Worm (Caenorhabditis elegans) whole organism, young adult: ENCODE measurements around the gene trpl-5.

Experiments
- B0035.1 ChIP-seq: sonication (generic microtip); optimal IDR thresholded peaks from 2 replicates; lab custom pipeline; 2016; ENCODE audit warnings: missing genetic modification characterization, mild to moderate bottlenecking, missing compliant biosample characterization, missing genotype, missing genetic modification reagents
- B0261.1 ChIP-seq: sonication (generic microtip); optimal IDR thresholded peaks from 2 replicates; lab custom pipeline; 2016; ENCODE audit warnings: mild to moderate bottlenecking, missing genetic modification characterization, moderate library complexity, missing compliant biosample characterization
- B0336.3 ChIP-seq: fragments of 200-800 bp; sonication (Bioruptor generic); IDR thresholded peaks from 2 replicates; pipeline ENCODE4 v1.3.6; 2022; ENCODE audit warnings: missing genetic modification characterization, missing compliant biosample characterization
- F10E7.11 ChIP-seq: sonication (generic microtip); optimal IDR thresholded peaks from 2 replicates; lab custom pipeline; 2017; ENCODE audit warnings: mild to moderate bottlenecking, missing genetic modification characterization, moderate library complexity, missing compliant biosample characterization
- F22D6.2 ChIP-seq: sonication (generic microtip); optimal IDR thresholded peaks from 2 replicates; lab custom pipeline; 2016; ENCODE audit warnings: mild to moderate bottlenecking, missing genetic modification characterization, missing compliant biosample characterization
- F37B4.10 ChIP-seq: fragments of 200-800 bp; sonication (Bioruptor generic); IDR thresholded peaks from 2 replicates; pipeline ENCODE4 v1.3.6; 2022; ENCODE audit warnings: missing genetic modification characterization, missing compliant biosample characterization
- F49E8.2 ChIP-seq: sonication (generic microtip); optimal IDR thresholded peaks from 3 replicates; lab custom pipeline; 2017; ENCODE audit warnings: missing genetic modification characterization, mild to moderate bottlenecking, missing compliant biosample characterization, antibody characterized with exemption, moderate library complexity; ENCODE audit not compliant: insufficient read depth
- K11D2.4 ChIP-seq: fragments of 200-800 bp; sonication (Bioruptor generic); IDR thresholded peaks from 2 replicates; pipeline ENCODE4 v1.3.6; 2022; ENCODE audit warnings: missing genetic modification reagents, missing genetic modification characterization, missing compliant biosample characterization
- K12H6.12 ChIP-seq: fragments of 200-800 bp; sonication (Bioruptor generic); optimal IDR thresholded peaks from 2 replicates; lab custom pipeline; 2018; ENCODE audit warnings: mild to moderate bottlenecking, missing genetic modification characterization, missing compliant biosample characterization
- T26A5.8 ChIP-seq: sonication (generic microtip); optimal IDR thresholded peaks from 2 replicates; lab custom pipeline; 2016; ENCODE audit warnings: missing genetic modification characterization, missing compliant biosample characterization
- Y67H2A.10 ChIP-seq: fragments of 200-800 bp; sonication (Bioruptor generic); conservative IDR thresholded peaks from 2 replicates; pipeline ENCODE4 v1.3.6; 2022; ENCODE audit warnings: missing genetic modification reagents, missing genetic modification characterization, missing compliant biosample characterization
- ama-1 ChIP-seq, 3 experiments: fragments of 150-350 bp in 1 of 3; sonication (generic microtip) in 2 of 3; optimal IDR thresholded peaks; 2 replicates each; lab custom pipeline; 2014 to 2018; ENCODE audit warnings: missing biosample characterization in 2 of 3, missing genetic modification characterization in 2 of 3, missing genetic modification reagents in 2 of 3
- attf-5 ChIP-seq: fragments of 200-800 bp; sonication (Bioruptor generic); optimal IDR thresholded peaks from 2 replicates; lab custom pipeline; 2018; ENCODE audit warnings: mild to moderate bottlenecking, missing genetic modification characterization, missing compliant biosample characterization
- bed-2 ChIP-seq: fragments of 200-800 bp; sonication (Bioruptor generic); IDR thresholded peaks from 2 replicates; pipeline ENCODE4 v1.3.6; 2022; ENCODE audit warnings: missing genetic modification reagents, missing genetic modification characterization, missing compliant biosample characterization
- ccch-3 ChIP-seq: fragments of 200-800 bp; sonication (Bioruptor generic); optimal IDR thresholded peaks from 2 replicates; lab custom pipeline; 2018; ENCODE audit warnings: mild to moderate bottlenecking, missing genetic modification characterization, missing compliant biosample characterization
- dox-1 ChIP-seq: fragments of 200-800 bp; sonication (Bioruptor generic); IDR thresholded peaks from 2 replicates; pipeline ENCODE4 v1.3.6; 2022; ENCODE audit warnings: missing genetic modification reagents, missing genetic modification characterization, missing compliant biosample characterization
- efl-1 ChIP-seq: fragments of 150-350 bp; optimal IDR thresholded peaks from 2 replicates; lab custom pipeline; 2014; ENCODE audit warnings: missing biosample characterization, missing genetic modification reagents, missing genetic modification characterization
- egl-18 ChIP-seq: fragments of 200-800 bp; sonication (Bioruptor generic); IDR thresholded peaks from 2 replicates; pipeline ENCODE4 v1.3.6; 2022; ENCODE audit warnings: missing genetic modification reagents, missing genetic modification characterization, missing compliant biosample characterization
- ekl-4 ChIP-seq: fragments of 200-800 bp; sonication (Bioruptor generic); IDR thresholded peaks from 2 replicates; pipeline ENCODE4 v1.3.6; 2022; ENCODE audit warnings: missing genetic modification reagents, missing genetic modification characterization, missing compliant biosample characterization
- ets-4 ChIP-seq: fragments of 200-800 bp; sonication (Bioruptor generic); optimal IDR thresholded peaks from 2 replicates; lab custom pipeline; 2018; ENCODE audit warnings: mild to moderate bottlenecking, missing genetic modification characterization, missing compliant biosample characterization
- fkh-3 ChIP-seq: sonication (generic microtip); optimal IDR thresholded peaks from 2 replicates; lab custom pipeline; 2016; ENCODE audit warnings: mild to moderate bottlenecking, missing genetic modification characterization, missing compliant biosample characterization
- hrde-1 ChIP-seq: sonication (generic microtip); optimal IDR thresholded peaks from 2 replicates; lab custom pipeline; 2016; ENCODE audit warnings: missing genetic modification characterization, mild to moderate bottlenecking, missing compliant biosample characterization, moderate library complexity, missing genotype, missing genetic modification reagents, borderline replicate concordance
- lag-1 ChIP-seq: fragments of 200-800 bp; sonication (Bioruptor generic); IDR thresholded peaks from 2 replicates; pipeline ENCODE4 v1.3.6; 2022; ENCODE audit warnings: missing genetic modification reagents, missing genetic modification characterization, missing compliant biosample characterization
- let-526 ChIP-seq: fragments of 200-800 bp; sonication (Bioruptor generic); IDR thresholded peaks from 2 replicates; pipeline ENCODE4 v1.3.6; 2022; ENCODE audit warnings: missing genetic modification reagents, missing genetic modification characterization, missing compliant biosample characterization
- lin-35 ChIP-seq, 3 experiments: fragments of 150-350 bp in 2 of 3; sonication (generic microtip) in 1 of 3; optimal IDR thresholded peaks; 2 replicates each; lab custom pipeline; 2014 to 2018; ENCODE audit warnings: missing biosample characterization in 3 of 3, missing genetic modification characterization in 3 of 3, missing genetic modification reagents in 3 of 3
- lin-40 ChIP-seq: sonication (generic microtip); optimal IDR thresholded peaks from 2 replicates; lab custom pipeline; 2016; ENCODE audit warnings: missing genetic modification characterization, mild to moderate bottlenecking, missing compliant biosample characterization, missing genotype, missing genetic modification reagents
- lin-54 ChIP-seq: fragments of 200-800 bp; sonication (Bioruptor generic); optimal IDR thresholded peaks from 2 replicates; lab custom pipeline; 2018; ENCODE audit warnings: mild to moderate bottlenecking, missing genetic modification characterization, missing compliant biosample characterization
- madf-10 ChIP-seq: sonication (generic microtip); optimal IDR thresholded peaks from 2 replicates; lab custom pipeline; 2016; ENCODE audit warnings: mild to moderate bottlenecking, missing genetic modification characterization, missing compliant biosample characterization
- mxl-1 ChIP-seq: sonication (generic microtip); optimal IDR thresholded peaks from 2 replicates; lab custom pipeline; 2016; ENCODE audit warnings: missing genetic modification characterization, missing compliant biosample characterization
- rec-8 ChIP-seq, 2 experiments: sonication (generic microtip); optimal IDR thresholded peaks; 2 replicates each; lab custom pipeline; 2016; ENCODE audit warnings: mild to moderate bottlenecking in 2 of 2, missing genetic modification characterization in 2 of 2, missing genetic modification reagents in 2 of 2, missing genotype in 2 of 2, missing biosample characterization in 1 of 2, missing compliant biosample characterization in 1 of 2, moderate library complexity in 1 of 2
- snpc-1.1 ChIP-seq: sonication (generic microtip); optimal IDR thresholded peaks from 2 replicates; lab custom pipeline; 2017; ENCODE audit warnings: missing genetic modification characterization, mild to moderate bottlenecking, missing compliant biosample characterization, antibody characterized with exemption, moderate library complexity, missing genotype, missing genetic modification reagents; ENCODE audit not compliant: insufficient read depth
- snpc-1.3 ChIP-seq: sonication (generic microtip); optimal IDR thresholded peaks from 2 replicates; lab custom pipeline; 2017; ENCODE audit warnings: missing genetic modification characterization, mild to moderate bottlenecking, missing compliant biosample characterization, antibody characterized with exemption, moderate library complexity, missing genotype, missing genetic modification reagents; ENCODE audit not compliant: insufficient read depth
- snpc-3.4 ChIP-seq: sonication (generic microtip); optimal IDR thresholded peaks from 2 replicates; lab custom pipeline; 2017; ENCODE audit warnings: missing genetic modification characterization, mild to moderate bottlenecking, missing compliant biosample characterization, antibody characterized with exemption, moderate library complexity, missing genotype, missing genetic modification reagents
- sptf-2 ChIP-seq: fragments of 200-800 bp; sonication (Bioruptor generic); optimal IDR thresholded peaks from 2 replicates; lab custom pipeline; 2018; ENCODE audit warnings: mild to moderate bottlenecking, missing genetic modification characterization, missing compliant biosample characterization
- tbp1 ChIP-seq: fragments of 200-800 bp; sonication (Bioruptor generic); optimal IDR thresholded peaks from 2 replicates; lab custom pipeline; 2018; ENCODE audit warnings: mild to moderate bottlenecking, missing genetic modification characterization, missing compliant biosample characterization
- tbx-9 ChIP-seq: sonication (generic microtip); optimal IDR thresholded peaks from 2 replicates; lab custom pipeline; 2016; ENCODE audit warnings: borderline replicate concordance, missing genetic modification characterization, inconsistent platforms, missing compliant biosample characterization
- tlf-1 ChIP-seq: fragments of 200-800 bp; sonication (Bioruptor generic); optimal IDR thresholded peaks from 2 replicates; lab custom pipeline; 2018; ENCODE audit warnings: mild to moderate bottlenecking, missing genetic modification characterization, missing compliant biosample characterization
- unc-130 ChIP-seq: sonication (generic microtip); optimal IDR thresholded peaks from 2 replicates; lab custom pipeline; 2016; ENCODE audit warnings: missing genetic modification reagents, missing genetic modification characterization, missing compliant biosample characterization
- zfh-2 ChIP-seq: fragments of 200-800 bp; sonication (Bioruptor generic); conservative IDR thresholded peaks from 2 replicates; pipeline ENCODE4 v1.3.6; 2022; ENCODE audit warnings: missing genetic modification reagents, missing genetic modification characterization, missing compliant biosample characterization
- ztf-28 ChIP-seq: fragments of 200-800 bp; sonication (Bioruptor generic); IDR thresholded peaks from 2 replicates; pipeline ENCODE4 v1.3.6; 2022; ENCODE audit warnings: missing genetic modification reagents, missing genetic modification characterization, missing compliant biosample characterization

The trpl-5 gene

DNA sequence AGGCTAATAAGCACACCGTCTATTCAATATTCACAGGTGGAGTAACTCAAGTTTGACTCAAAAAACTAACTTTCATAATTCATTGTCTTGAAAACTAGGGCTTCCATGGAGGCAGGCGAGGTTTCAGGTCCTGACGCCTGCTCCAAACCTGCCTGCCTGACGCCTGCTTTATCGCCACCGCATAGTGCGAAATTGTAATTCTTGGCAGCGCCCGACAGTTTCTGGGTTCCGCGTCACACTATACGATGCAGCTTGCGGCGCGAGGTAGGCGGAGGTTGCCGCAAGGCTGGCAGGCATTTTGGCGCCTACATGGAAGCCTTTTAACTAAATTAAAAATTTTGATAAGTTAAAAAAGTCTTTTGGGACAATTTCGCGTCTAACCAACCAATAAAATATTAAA lies 3.2 kb downstream of the trpl-5 start:
- TF ChIP-seq hrde-1 (tag; lab: Kevin White, UChicago) = no peak
- TF ChIP-seq zfh-2 (GFP tag; lab: Robert Waterston, UW) = peak; percentile 66
- TF ChIP-seq F49E8.2 = no peak
- no peak for TF ChIP-seq unc-130 (GFP tag; lab: Kevin White, UChicago)
- TF ChIP-seq lag-1 = no peak
- peak; percentile 14 for TF ChIP-seq snpc-1.1
- no peak for TF ChIP-seq madf-10 (tag; lab: Kevin White, UChicago)
- TF ChIP-seq F37B4.10 = 0 out of 2 replicates have a peak, but pooled peaks have one; percentile 65
- no peak for TF ChIP-seq Y67H2A.10 (GFP tag; lab: Robert Waterston, UW)
- TF ChIP-seq snpc-1.3 = no peak

DNA sequence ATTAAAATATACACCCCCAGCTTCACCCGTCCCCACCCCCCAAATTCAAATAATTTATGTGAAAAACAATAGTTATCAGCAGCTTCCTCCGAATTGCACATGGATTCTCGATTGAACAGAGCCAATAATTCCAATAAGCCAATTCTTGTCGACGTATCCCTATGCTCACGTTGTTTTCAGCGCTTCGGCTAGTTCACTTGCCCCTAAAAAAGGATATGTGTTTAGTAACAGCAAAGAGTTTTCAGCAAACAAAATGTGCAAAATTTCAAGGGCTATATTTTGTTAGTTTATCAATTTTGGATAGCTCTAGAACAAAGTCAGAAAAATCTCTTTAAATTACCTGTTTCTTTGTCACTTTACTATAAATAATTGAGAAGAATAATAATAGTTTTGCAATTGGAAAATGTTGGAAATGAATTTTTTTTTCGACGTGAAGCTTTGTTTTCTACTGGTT lies 6.7 kb downstream of the trpl-5 start, which contains the start of the genes T16A1.5 and fbxc-49:
Gene T16A1.5 (minus strand): TSS at position 101 of the 454 bp plus-strand sequence.
Gene fbxc-49 (plus strand): TSS at position 404 of the 454 bp plus-strand sequence.
- no peak for TF ChIP-seq tbx-9
- no peak for TF ChIP-seq B0261.1 (tag; lab: Kevin White, UChicago)
- no peak for TF ChIP-seq sptf-2 (GFP tag; lab: Kevin White, UChicago)
- TF ChIP-seq T26A5.8 (tag; lab: Kevin White, UChicago) = no peak
- TF ChIP-seq ets-4 (GFP tag; lab: Kevin White, UChicago) = no peak
- TF ChIP-seq let-526 = no peak

DNA sequence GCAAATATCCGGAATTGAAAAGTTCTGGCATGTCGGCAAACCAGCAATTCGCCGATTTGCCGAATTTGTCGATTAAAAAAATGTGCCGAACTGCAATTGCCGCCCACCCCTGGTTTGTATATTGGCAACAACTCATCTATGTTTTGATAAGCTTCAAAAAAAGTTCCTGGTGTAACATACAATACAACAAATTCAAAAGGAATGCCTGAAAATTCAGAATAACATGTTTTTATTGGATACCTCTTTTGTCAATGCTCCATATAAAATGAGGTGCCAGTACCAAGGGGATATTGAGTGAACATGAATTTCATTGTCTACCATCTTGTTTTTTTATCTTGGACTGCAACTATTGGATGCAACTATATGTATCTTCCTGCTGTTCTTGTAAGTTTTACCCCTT lies 9.2 kb downstream of the trpl-5 start, which contains the start of gene T16A1.4:
Gene T16A1.4 (plus strand): TSS at position 301 of the 400 bp plus-strand sequence.
- TF ChIP-seq tbp1 (GFP tag; lab: Kevin White, UChicago) = no peak
- TF ChIP-seq T26A5.8 (tag; lab: Kevin White, UChicago) = no peak
- TF ChIP-seq ztf-28 (GFP tag; lab: Robert Waterston, UW) = no peak
- TF ChIP-seq bed-2 (GFP tag; lab: Robert Waterston, UW) = no peak
- TF ChIP-seq Y67H2A.10 (GFP tag; lab: Robert Waterston, UW) = no peak
- no peak for TF ChIP-seq lin-35 (GFP tag; optimal IDR thresholded peaks at IDR 0.05; lab: Kevin White, UChicago)
- no peak for TF ChIP-seq efl-1 (GFP tag; lab: Kevin White, UChicago)
- TF ChIP-seq ama-1 (optimal IDR thresholded peaks at IDR 0.05; lab: Kevin White, UChicago) = no peak
- TF ChIP-seq ama-1 (GFP tag; optimal IDR thresholded peaks at IDR 0.05; lab: Kevin White, UChicago) = no peak
- TF ChIP-seq lag-1 = no peak
- no peak for TF ChIP-seq dox-1
- no peak for TF ChIP-seq lin-54
- no peak for TF ChIP-seq snpc-3.4 (tag; lab: Kevin White, UChicago)

DNA sequence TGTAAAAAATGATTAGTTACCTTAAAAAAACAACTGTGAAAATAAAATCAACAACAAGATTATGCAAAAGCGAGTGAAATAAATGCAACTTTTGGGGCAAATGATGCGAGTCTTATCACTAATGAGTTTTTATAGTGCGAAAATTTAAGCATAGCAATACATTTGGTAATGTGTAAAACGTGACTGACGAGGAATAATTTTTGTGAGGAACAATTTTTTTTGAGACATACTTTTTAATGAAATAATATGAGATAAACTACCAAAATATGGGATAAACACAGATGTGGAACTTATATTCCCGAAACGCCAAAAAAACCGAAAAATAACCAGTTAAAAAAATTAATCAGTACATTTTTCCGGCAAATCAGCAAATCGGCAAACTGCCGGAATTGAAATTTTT lies 10.0 kb downstream of the trpl-5 start, which contains the start of gene F07E5.9:
Gene F07E5.9 (minus strand): TSS at position 101 of the 400 bp plus-strand sequence.
- TF ChIP-seq F10E7.11 (tag; lab: Kevin White, UChicago) (no peak), K12H6.12 (tag; lab: Kevin White, UChicago) (no peak), K11D2.4 (GFP tag; lab: Robert Waterston, UW) (no peak), lin-40 (no peak), unc-130 (GFP tag; lab: Kevin White, UChicago) (no peak), mxl-1 (tag; lab: Kevin White, UChicago) (no peak)

DNA sequence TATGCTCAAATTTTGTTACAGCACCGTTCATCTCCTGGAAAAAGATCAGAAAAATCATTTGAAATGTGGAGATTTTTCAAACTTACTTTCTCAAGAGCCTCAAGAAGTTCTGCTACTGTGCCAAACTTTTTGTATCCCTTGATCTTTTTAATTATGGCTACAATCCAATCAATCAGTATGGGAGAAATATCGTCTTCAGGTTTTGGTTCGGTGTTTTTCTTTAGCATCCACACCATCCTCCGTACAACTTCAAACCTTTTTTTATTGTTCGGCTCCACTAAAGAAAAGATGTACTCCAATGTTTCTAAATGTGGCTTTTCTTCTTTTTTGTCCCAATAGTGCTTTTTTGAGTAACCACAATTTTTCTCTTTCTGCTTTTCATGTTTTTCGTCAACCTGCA lies 14.0 kb downstream of the trpl-5 start:
- TF ChIP-seq fkh-3 (no peak), F22D6.2 (tag; lab: Kevin White, UChicago) (no peak), B0035.1 (tag; lab: Kevin White, UChicago) (no peak), attf-5 (GFP tag; lab: Kevin White, UChicago) (no peak), hrde-1 (tag; lab: Kevin White, UChicago) (no peak), B0336.3 (GFP tag; lab: Robert Waterston, UW) (no peak), rec-8 (tag; optimal IDR thresholded peaks at IDR 0.05; lab: Kevin White, UChicago) (no peak), madf-10 (tag; lab: Kevin White, UChicago) (no peak), lin-40 (no peak), egl-18 (GFP tag; lab: Robert Waterston, UW) (no peak), tlf-1 (GFP tag; lab: Kevin White, UChicago) (no peak), ekl-4 (GFP tag; lab: Robert Waterston, UW) (no peak), ccch-3 (GFP tag; lab: Kevin White, UChicago) (no peak)
